Fruit fly (Drosophila melanogaster): ENCODE data around the gene mTerf5.

The mTerf5 gene

DNA sequence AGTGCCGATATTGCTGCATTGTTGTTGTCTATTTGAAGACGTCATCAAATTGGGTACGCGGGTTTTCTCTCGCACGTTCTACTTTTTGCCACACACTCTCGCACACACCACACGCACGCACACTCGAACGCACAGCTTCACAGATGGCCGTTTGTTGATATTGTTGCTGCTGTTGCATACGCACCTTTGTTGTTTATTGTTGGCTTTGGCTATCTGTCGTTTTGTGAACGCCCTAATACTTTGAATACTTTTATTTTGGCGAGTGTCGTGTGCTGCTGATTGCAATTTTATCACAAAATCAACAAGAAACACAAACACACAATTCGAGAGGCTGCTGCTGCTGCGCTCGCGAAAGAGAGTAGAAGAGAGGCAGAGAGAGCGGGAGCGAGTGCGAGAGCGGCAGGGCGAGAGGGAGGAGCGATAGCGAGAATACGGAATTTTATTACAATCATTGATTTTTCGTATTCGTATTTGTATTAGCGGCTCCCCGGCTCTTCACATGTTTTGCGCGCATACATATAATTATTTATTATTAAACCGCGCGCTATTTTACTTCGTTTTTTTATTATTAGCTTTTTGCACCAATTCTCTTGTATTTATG, 24.9 kb downstream of the mTerf5 start (continued):
- TF ChIP-seq Ets21C (GFP tag; optimal IDR thresholded peaks at IDR 0.05) (no peak), ss (GFP tag; optimal IDR thresholded peaks at IDR 0.05) (peak; percentile 24 to 43), CG11762 (GFP tag; optimal IDR thresholded peaks at IDR 0.05; ENCODE audit: insufficient read depth) (peak; percentile 27), CG32006 (GFP tag; optimal IDR thresholded peaks at IDR 0.05) (peak; percentile 23), CG31627 (GFP tag; optimal IDR thresholded peaks at IDR 0.05) (no peak), net (GFP tag; optimal IDR thresholded peaks at IDR 0.05) (no peak), fkh (GFP tag; optimal IDR thresholded peaks at IDR 0.05) (peak; percentile 97), Hr38 (GFP tag; optimal IDR thresholded peaks at IDR 0.05) (no peak)

DNA sequence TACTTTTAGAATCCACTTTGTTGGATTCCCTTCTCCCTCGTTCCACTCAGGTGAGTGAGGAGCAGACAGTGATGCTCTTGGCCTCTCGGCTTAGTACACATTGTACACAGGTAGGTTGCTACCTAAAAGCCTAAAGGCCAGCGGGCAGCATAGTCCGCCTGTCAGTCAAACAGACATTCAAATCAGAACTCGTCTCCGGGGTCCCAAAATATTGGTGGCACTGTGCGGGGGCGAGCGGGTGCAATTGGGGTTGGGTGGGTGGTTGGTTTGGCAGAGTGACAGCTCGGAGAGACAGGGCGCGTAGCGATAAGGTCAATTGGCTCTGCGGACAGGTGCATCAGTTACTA, 25.7 kb downstream of the mTerf5 start:
- TF ChIP-seq Ets21C (GFP tag; optimal IDR thresholded peaks at IDR 0.05) (no peak), CG8632 (GFP tag; optimal IDR thresholded peaks at IDR 0.05) (no peak), CG1621 (tag; optimal IDR thresholded peaks at IDR 0.05) (no peak), CG31627 (GFP tag; optimal IDR thresholded peaks at IDR 0.05) (no peak), CG3032 (tag; optimal IDR thresholded peaks at IDR 0.05) (no peak), CG15336 (GFP tag; IDR thresholded peaks at IDR 0.05) (no peak), Blimp-1 (GFP tag; optimal IDR thresholded peaks at IDR 0.05) (no peak), Hr39 (GFP tag; optimal IDR thresholded peaks at IDR 0.05) (no peak), esn (GFP tag; optimal IDR thresholded peaks at IDR 0.05) (no peak), Ets96B (tag; optimal IDR thresholded peaks at IDR 0.05) (no peak), CG8119 (GFP tag; IDR thresholded peaks at IDR 0.05) (no peak), lz (GFP tag; optimal IDR thresholded peaks at IDR 0.05) (no peak), CG6854 (GFP tag; optimal IDR thresholded peaks at IDR 0.05) (no peak)

DNA sequence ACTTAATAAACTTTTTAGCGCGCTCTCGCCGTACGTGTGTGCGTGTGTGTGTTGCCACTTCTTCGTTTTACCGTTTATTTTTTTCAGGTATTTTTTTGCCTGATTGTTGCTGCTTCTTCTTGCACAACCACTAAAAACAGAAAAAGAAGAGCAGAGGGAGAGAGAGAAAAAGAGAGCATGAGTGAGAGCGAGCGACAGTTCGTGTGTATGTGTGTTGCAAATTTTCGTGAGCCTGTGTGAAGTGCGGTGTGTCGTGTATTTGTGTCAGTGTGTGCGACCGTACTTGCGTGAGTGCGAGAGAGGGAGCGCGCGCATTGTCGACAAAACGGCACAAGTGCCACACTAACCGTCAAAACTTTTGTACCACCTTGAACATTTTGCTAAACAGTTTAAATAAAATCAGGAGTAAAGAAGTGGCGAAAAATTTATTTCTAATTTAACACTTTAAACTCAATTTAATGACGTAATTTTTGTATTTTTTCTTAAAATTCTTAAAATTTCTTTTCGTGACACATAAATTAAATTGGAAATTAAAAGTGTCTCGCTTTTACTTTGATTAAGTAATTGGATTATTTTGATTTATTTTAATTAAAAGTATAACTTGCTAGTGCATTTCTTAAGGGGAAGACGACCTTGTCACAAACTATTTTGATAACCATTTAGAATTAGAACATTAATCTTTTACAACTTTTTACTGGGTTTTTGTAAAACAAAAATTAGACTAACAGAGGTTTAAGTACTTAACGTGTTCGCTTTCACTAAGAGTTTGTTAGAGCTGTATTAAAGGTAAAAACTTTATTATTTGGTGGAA, 26.3 kb downstream of the mTerf5 start:
- no peak for TF ChIP-seq CG11762 (GFP tag; optimal IDR thresholded peaks at IDR 0.05; ENCODE audit: insufficient read depth)
- peak; percentile 58 for TF ChIP-seq CG31627 (GFP tag; optimal IDR thresholded peaks at IDR 0.05)
- TF ChIP-seq Eip93F (GFP tag; optimal IDR thresholded peaks at IDR 0.05): peak; percentile 77
- peak; percentile 11 for TF ChIP-seq Blimp-1 (GFP tag; optimal IDR thresholded peaks at IDR 0.05)
- TF ChIP-seq CG1621 (tag; optimal IDR thresholded peaks at IDR 0.05): peak; percentile 91
- no peak for TF ChIP-seq CG8319 (GFP tag; optimal IDR thresholded peaks at IDR 0.05)
- peak; percentile 63 for TF ChIP-seq Smox (GFP tag; optimal IDR thresholded peaks at IDR 0.05)
- TF ChIP-seq vri (GFP tag; optimal IDR thresholded peaks at IDR 0.05): peak; percentile 77
- peak; percentile 17 for TF ChIP-seq cyc (GFP tag; optimal IDR thresholded peaks at IDR 0.05)
- TF ChIP-seq CG32006 (GFP tag; optimal IDR thresholded peaks at IDR 0.05): peak; percentile 67
- peak; percentile 30 for TF ChIP-seq CG11902 (GFP tag; optimal IDR thresholded peaks at IDR 0.05)
- TF ChIP-seq CG3919 (GFP tag; optimal IDR thresholded peaks at IDR 0.05): peak; percentile 21
- TF ChIP-seq Eip75B (GFP tag; optimal IDR thresholded peaks at IDR 0.05): peak; percentile 42
- TF ChIP-seq CG6808 (GFP tag; optimal IDR thresholded peaks at IDR 0.05): peak; percentile 86
- peak; percentile 10 for TF ChIP-seq CG7368 (GFP tag; optimal IDR thresholded peaks at IDR 0.05)
- peak; percentile 96 for TF ChIP-seq CG6276 (GFP tag; optimal IDR thresholded peaks at IDR 0.05)
- TF ChIP-seq Sox102F (GFP tag; optimal IDR thresholded peaks at IDR 0.05): peak; percentile 50
- TF ChIP-seq CG10631 (GFP tag; optimal IDR thresholded peaks at IDR 0.05): peak; percentile 68
- peak; percentile 54 for TF ChIP-seq topi (GFP tag; optimal IDR thresholded peaks at IDR 0.05)
- peak; percentile 92 for TF ChIP-seq CG9139 (GFP tag; optimal IDR thresholded peaks at IDR 0.05)
- TF ChIP-seq CG15336 (GFP tag; IDR thresholded peaks at IDR 0.05): no peak
- peak; percentile 76 for TF ChIP-seq CG3032 (tag; optimal IDR thresholded peaks at IDR 0.05)
- TF ChIP-seq OdsH (GFP tag; optimal IDR thresholded peaks at IDR 0.05): peak; percentile 58
- peak; percentile 54 for TF ChIP-seq lz (GFP tag; optimal IDR thresholded peaks at IDR 0.05)
- peak; percentile 34 for TF ChIP-seq fd59A (GFP tag; optimal IDR thresholded peaks at IDR 0.05)
- no peak for TF ChIP-seq Hr38 (GFP tag; optimal IDR thresholded peaks at IDR 0.05)
- TF ChIP-seq Hr39 (GFP tag; optimal IDR thresholded peaks at IDR 0.05): peak; percentile 45
- TF ChIP-seq acj6 (GFP tag; optimal IDR thresholded peaks at IDR 0.05): peak; percentile 53
- peak; percentile 84 for TF ChIP-seq Ets96B (tag; optimal IDR thresholded peaks at IDR 0.05)
- peak; percentile 86 for TF ChIP-seq CG6854 (GFP tag; optimal IDR thresholded peaks at IDR 0.05)
- no peak for TF ChIP-seq CG6163 (GFP tag; IDR thresholded peaks at IDR 0.05)
- TF ChIP-seq CG8632 (GFP tag; optimal IDR thresholded peaks at IDR 0.05): peak; percentile 59
- TF ChIP-seq Sox15 (GFP tag; optimal IDR thresholded peaks at IDR 0.05): peak; percentile 49
- peak; percentile 65 for TF ChIP-seq pdm3 (GFP tag; optimal IDR thresholded peaks at IDR 0.05)
- TF ChIP-seq Hr4 (GFP tag; optimal IDR thresholded peaks at IDR 0.05): peak; percentile 44
- TF ChIP-seq dac (GFP tag; optimal IDR thresholded peaks at IDR 0.05): peak; percentile 55
- TF ChIP-seq Met (GFP tag; optimal IDR thresholded peaks at IDR 0.05): peak; percentile 62
- TF ChIP-seq CG8119 (GFP tag; IDR thresholded peaks at IDR 0.05): no peak

Measured in whole organism, prepupa.